Worm (Caenorhabditis elegans) whole organism, late embryonic: ENCODE results near the gene ZC204.13.

ENCODE experiments used
- ama-1 ChIP-seq: fragments of 150-350 bp; optimal IDR thresholded peaks from 2 replicates; lab custom pipeline; 2014
- ceh-18 ChIP-seq: sonication (generic microtip); optimal IDR thresholded peaks from 2 replicates; lab custom pipeline; 2016; ENCODE audit warnings: missing genetic modification characterization, missing compliant biosample characterization
- elt-4 ChIP-seq: sonication (generic microtip); optimal IDR thresholded peaks from 2 replicates; lab custom pipeline; 2016; ENCODE audit warnings: missing genetic modification characterization, missing compliant biosample characterization
- hlh-30 ChIP-seq: sonication (generic microtip); optimal IDR thresholded peaks from 2 replicates; lab custom pipeline; 2017; ENCODE audit warnings: antibody characterized with exemption, missing genetic modification characterization, missing compliant biosample characterization; ENCODE audit not compliant: insufficient read depth
- nfya-1 ChIP-seq: sonication (generic microtip); optimal IDR thresholded peaks from 2 replicates; lab custom pipeline; 2017; ENCODE audit warnings: missing genetic modification characterization, mild to moderate bottlenecking, missing compliant biosample characterization, antibody characterized with exemption, moderate library complexity
- nhr-232 ChIP-seq: sonication (generic microtip); optimal IDR thresholded peaks from 2 replicates; lab custom pipeline; 2016; ENCODE audit warnings: missing genetic modification characterization, missing compliant biosample characterization

- no peak for TF ChIP-seq ceh-18 (tag; lab: Kevin White, UChicago)
- TF ChIP-seq nhr-232, result no peak
- no peak for TF ChIP-seq elt-4
- TF ChIP-seq ama-1, result no peak
- TF ChIP-seq hlh-30 (tag; lab: Kevin White, UChicago), result no peak
- no peak for TF ChIP-seq nfya-1 (tag; lab: Kevin White, UChicago)
Measured at ce11 chrII:1610630-1611029, 50.2 kb downstream of the ZC204.13 start, which contains the start of gene fbxa-163.
